Fruit fly (Drosophila melanogaster): ENCODE results near the gene narya.

Gene narya

dm6 chrX:19504170-19504765 is 29.4 kb downstream of the narya start:
- TF ChIP-seq kay (GFP tag; ENCODE audit: borderline replicate concordance) (peak; percentile 55), CG5204 (GFP tag; optimal IDR thresholded peaks at IDR 0.05) (no peak)

- TF ChIP-seq CG14711 (tag; optimal IDR thresholded peaks at IDR 0.05) = peak; percentile 93
- TF ChIP-seq Hr96 (GFP tag; optimal IDR thresholded peaks at IDR 0.05) = peak; percentile 46
- no peak for TF ChIP-seq toe (GFP tag; optimal IDR thresholded peaks at IDR 0.05)
- TF ChIP-seq Mnt (GFP tag; optimal IDR thresholded peaks at IDR 0.05) = peak; percentile 76
- no peak for TF ChIP-seq cnc (optimal IDR thresholded peaks at IDR 0.05)
- TF ChIP-seq CG5204 (GFP tag; optimal IDR thresholded peaks at IDR 0.05) = no peak
- TF ChIP-seq CG11617 (GFP tag; optimal IDR thresholded peaks at IDR 0.05) = peak; percentile 37
- peak; percentile 57 for TF ChIP-seq bab1 (GFP tag; optimal IDR thresholded peaks at IDR 0.05)
- no peak for TF ChIP-seq CG33017 (tag; optimal IDR thresholded peaks at IDR 0.05)
- no peak for TF ChIP-seq cic (GFP tag; optimal IDR thresholded peaks at IDR 0.05)
- no peak for TF ChIP-seq pad (GFP tag; optimal IDR thresholded peaks at IDR 0.05)
- TF ChIP-seq CG7045 (GFP tag; optimal IDR thresholded peaks at IDR 0.05) = no peak
- TF ChIP-seq Clk (GFP tag; optimal IDR thresholded peaks at IDR 0.05) = no peak
- TF ChIP-seq CG1620 (GFP tag; optimal IDR thresholded peaks at IDR 0.05) = no peak
- TF ChIP-seq CG12768 (GFP tag; optimal IDR thresholded peaks at IDR 0.05) = peak; percentile 42
- peak; percentile 92 for TF ChIP-seq ovo (GFP tag; optimal IDR thresholded peaks at IDR 0.05)
- TF ChIP-seq tj (GFP tag; optimal IDR thresholded peaks at IDR 0.05) = peak; percentile 80
- TF ChIP-seq CG7101 (tag; optimal IDR thresholded peaks at IDR 0.05) = peak; percentile 49
- no peak for TF ChIP-seq Crg-1 (GFP tag; optimal IDR thresholded peaks at IDR 0.05)
- no peak for TF ChIP-seq kay (GFP tag; ENCODE audit: borderline replicate concordance)
Measured at dm6 chrX:19505334-19506185, 30.7 kb downstream of the narya start.

- no peak for TF ChIP-seq CG12768 (GFP tag; optimal IDR thresholded peaks at IDR 0.05)
- TF ChIP-seq pad (GFP tag; optimal IDR thresholded peaks at IDR 0.05) = peak; percentile 77
Measured at dm6 chrX:19510204-19510603, 35.3 kb downstream of the narya start.

dm6 chrX:19520376-19520775 is 45.5 kb downstream of the narya start:
- TF ChIP-seq CG11617 (GFP tag; optimal IDR thresholded peaks at IDR 0.05) (no peak), CG5204 (GFP tag; optimal IDR thresholded peaks at IDR 0.05) (no peak), Clk (GFP tag; optimal IDR thresholded peaks at IDR 0.05) (no peak), tj (GFP tag; optimal IDR thresholded peaks at IDR 0.05) (no peak), Crg-1 (GFP tag; optimal IDR thresholded peaks at IDR 0.05) (no peak), CG7045 (GFP tag; optimal IDR thresholded peaks at IDR 0.05) (no peak), Hr96 (GFP tag; optimal IDR thresholded peaks at IDR 0.05) (no peak), ovo (GFP tag; optimal IDR thresholded peaks at IDR 0.05) (no peak), Mnt (GFP tag; optimal IDR thresholded peaks at IDR 0.05) (no peak), pad (GFP tag; optimal IDR thresholded peaks at IDR 0.05) (no peak), kay (GFP tag; ENCODE audit: borderline replicate concordance) (no peak), CG1620 (GFP tag; optimal IDR thresholded peaks at IDR 0.05) (no peak), CG12768 (GFP tag; optimal IDR thresholded peaks at IDR 0.05) (no peak), CG7101 (tag; optimal IDR thresholded peaks at IDR 0.05) (no peak), CG33017 (tag; optimal IDR thresholded peaks at IDR 0.05) (no peak), cnc (optimal IDR thresholded peaks at IDR 0.05) (no peak), bab1 (GFP tag; optimal IDR thresholded peaks at IDR 0.05) (no peak), CG14711 (tag; optimal IDR thresholded peaks at IDR 0.05) (no peak)

- TF ChIP-seq CG5204 (GFP tag; optimal IDR thresholded peaks at IDR 0.05) = no peak
- TF ChIP-seq cic (GFP tag; optimal IDR thresholded peaks at IDR 0.05) = peak; percentile 16
- no peak for TF ChIP-seq cnc (optimal IDR thresholded peaks at IDR 0.05)
- TF ChIP-seq Hr96 (GFP tag; optimal IDR thresholded peaks at IDR 0.05) = no peak
- TF ChIP-seq bab1 (GFP tag; optimal IDR thresholded peaks at IDR 0.05) = no peak
- peak; percentile 3 for TF ChIP-seq Crg-1 (GFP tag; optimal IDR thresholded peaks at IDR 0.05)
- TF ChIP-seq CG7045 (GFP tag; optimal IDR thresholded peaks at IDR 0.05) = no peak
- TF ChIP-seq CG33017 (tag; optimal IDR thresholded peaks at IDR 0.05) = no peak
- no peak for TF ChIP-seq CG14711 (tag; optimal IDR thresholded peaks at IDR 0.05)
- TF ChIP-seq tj (GFP tag; optimal IDR thresholded peaks at IDR 0.05) = no peak
- TF ChIP-seq Mnt (GFP tag; optimal IDR thresholded peaks at IDR 0.05) = peak; percentile 39
- no peak for TF ChIP-seq pad (GFP tag; optimal IDR thresholded peaks at IDR 0.05)
Measured at dm6 chrX:19520888-19521287, 46.0 kb downstream of the narya start.

dm6 chrX:19521753-19522383 is 47.0 kb downstream of the narya start, which contains the start of the genes Idh3a and CoRest:
Gene Idh3a, minus strand, starts transcription at chrX:19521810.
Gene CoRest, plus strand, starts transcription at chrX:19521929.
- TF ChIP-seq CG5204 (GFP tag; optimal IDR thresholded peaks at IDR 0.05) = no peak
- no peak for TF ChIP-seq cic (GFP tag; optimal IDR thresholded peaks at IDR 0.05)
- TF ChIP-seq ovo (GFP tag; optimal IDR thresholded peaks at IDR 0.05) = no peak
- peak; percentile 18 for TF ChIP-seq Mnt (GFP tag; optimal IDR thresholded peaks at IDR 0.05)
- TF ChIP-seq Crg-1 (GFP tag; optimal IDR thresholded peaks at IDR 0.05) = no peak
- peak; percentile 18 for TF ChIP-seq bab1 (GFP tag; optimal IDR thresholded peaks at IDR 0.05)
- TF ChIP-seq kay (GFP tag; ENCODE audit: borderline replicate concordance) = no peak
- no peak for TF ChIP-seq CG12768 (GFP tag; optimal IDR thresholded peaks at IDR 0.05)
- TF ChIP-seq CG1620 (GFP tag; optimal IDR thresholded peaks at IDR 0.05) = no peak
- no peak for TF ChIP-seq CG33017 (tag; optimal IDR thresholded peaks at IDR 0.05)
- peak; percentile 6 for TF ChIP-seq CG11617 (GFP tag; optimal IDR thresholded peaks at IDR 0.05)
- peak; percentile 73 for TF ChIP-seq toe (GFP tag; optimal IDR thresholded peaks at IDR 0.05)
- TF ChIP-seq Hr96 (GFP tag; optimal IDR thresholded peaks at IDR 0.05) = peak; percentile 52
- TF ChIP-seq CG7101 (tag; optimal IDR thresholded peaks at IDR 0.05) = no peak
- peak; percentile 9 for TF ChIP-seq tj (GFP tag; optimal IDR thresholded peaks at IDR 0.05)
- TF ChIP-seq cnc (optimal IDR thresholded peaks at IDR 0.05) = no peak
- no peak for TF ChIP-seq Clk (GFP tag; optimal IDR thresholded peaks at IDR 0.05)
- TF ChIP-seq CG14711 (tag; optimal IDR thresholded peaks at IDR 0.05) = no peak
- no peak for TF ChIP-seq CG7045 (GFP tag; optimal IDR thresholded peaks at IDR 0.05)
- TF ChIP-seq pad (GFP tag; optimal IDR thresholded peaks at IDR 0.05) = peak; percentile 24

All from whole organism, adult.